Worm (Caenorhabditis elegans) whole organism, early embryonic: ENCODE measurements around the gene C07B5.4.

Source experiments
- B0310.2 ChIP-seq: sonication (generic microtip); optimal IDR thresholded peaks from 2 replicates; lab custom pipeline; 2016; ENCODE audit warnings: mild to moderate bottlenecking, missing genetic modification characterization, missing compliant biosample characterization
- F13C5.2 ChIP-seq: sonication (generic microtip); optimal IDR thresholded peaks from 2 replicates; lab custom pipeline; 2017; ENCODE audit warnings: mild to moderate bottlenecking, missing genetic modification characterization, inconsistent platforms, missing compliant biosample characterization
- aly-1 ChIP-seq: sonication (generic microtip); optimal IDR thresholded peaks from 2 replicates; lab custom pipeline; 2016; ENCODE audit warnings: missing genetic modification characterization, missing compliant biosample characterization
- ama-1 ChIP-seq: fragments of 150-350 bp; optimal IDR thresholded peaks from 2 replicates; lab custom pipeline; 2014
- ceh-13 ChIP-seq: fragments of 200-800 bp; sonication (Bioruptor generic); optimal IDR thresholded peaks from 2 replicates; lab custom pipeline; 2018; ENCODE audit warnings: mild to moderate bottlenecking, missing genetic modification characterization, missing compliant biosample characterization
- ceh-36 ChIP-seq: sonication (generic microtip); optimal IDR thresholded peaks from 2 replicates; lab custom pipeline; 2016; ENCODE audit warnings: missing genetic modification characterization, inconsistent platforms, missing compliant biosample characterization
- ets-7 ChIP-seq: sonication (generic microtip); optimal IDR thresholded peaks from 2 replicates; lab custom pipeline; 2016; ENCODE audit warnings: missing genotype, missing genetic modification characterization, missing compliant biosample characterization
- flt-1 ChIP-seq: fragments of 200-800 bp; sonication (Bioruptor generic); IDR thresholded peaks from 2 replicates; pipeline ENCODE4 v1.3.6; 2022; ENCODE audit warnings: missing genetic modification characterization, missing compliant biosample characterization
- hmbx-1 ChIP-seq: sonication (generic microtip); optimal IDR thresholded peaks from 2 replicates; lab custom pipeline; 2016; ENCODE audit warnings: mild to moderate bottlenecking, missing genetic modification characterization, missing compliant biosample characterization
- hmg-4 ChIP-seq: fragments of 200-800 bp; sonication (Bioruptor generic); optimal IDR thresholded peaks from 2 replicates; lab custom pipeline; 2018; ENCODE audit warnings: mild to moderate bottlenecking, missing genetic modification characterization, missing compliant biosample characterization
- hnd-1 ChIP-seq: sonication (generic microtip); optimal IDR thresholded peaks from 2 replicates; lab custom pipeline; 2016; ENCODE audit warnings: missing genetic modification characterization, missing compliant biosample characterization
- pes-1 ChIP-seq: fragments of 200-800 bp; sonication (Bioruptor generic); IDR thresholded peaks from 2 replicates; pipeline ENCODE4 v1.3.6; 2022; ENCODE audit warnings: missing genetic modification reagents, missing genetic modification characterization, missing compliant biosample characterization
- scrt-1 ChIP-seq: fragments of 200-800 bp; sonication (Bioruptor generic); IDR thresholded peaks from 2 replicates; pipeline ENCODE4 v1.3.6; 2022; ENCODE audit warnings: missing genetic modification characterization, missing compliant biosample characterization
- sea-1 ChIP-seq: fragments of 200-800 bp; sonication (Bioruptor generic); conservative IDR thresholded peaks from 2 replicates; pipeline ENCODE4 v1.3.6; 2022; ENCODE audit warnings: missing genetic modification characterization, missing compliant biosample characterization
- tbx-11 ChIP-seq: fragments of 200-800 bp; sonication (Bioruptor generic); IDR thresholded peaks from 2 replicates; pipeline ENCODE4 v1.3.6; 2022; ENCODE audit warnings: missing genetic modification characterization, missing compliant biosample characterization
- tbx-37 ChIP-seq: fragments of 200-800 bp; sonication (Bioruptor generic); conservative IDR thresholded peaks from 2 replicates; pipeline ENCODE4 v1.3.6; 2022; ENCODE audit warnings: missing genetic modification reagents, missing genetic modification characterization, missing compliant biosample characterization
- tra-4 ChIP-seq: sonication (generic microtip); optimal IDR thresholded peaks from 2 replicates; lab custom pipeline; 2017; ENCODE audit warnings: missing genetic modification characterization, missing compliant biosample characterization

C07B5.4 gene

DNA sequence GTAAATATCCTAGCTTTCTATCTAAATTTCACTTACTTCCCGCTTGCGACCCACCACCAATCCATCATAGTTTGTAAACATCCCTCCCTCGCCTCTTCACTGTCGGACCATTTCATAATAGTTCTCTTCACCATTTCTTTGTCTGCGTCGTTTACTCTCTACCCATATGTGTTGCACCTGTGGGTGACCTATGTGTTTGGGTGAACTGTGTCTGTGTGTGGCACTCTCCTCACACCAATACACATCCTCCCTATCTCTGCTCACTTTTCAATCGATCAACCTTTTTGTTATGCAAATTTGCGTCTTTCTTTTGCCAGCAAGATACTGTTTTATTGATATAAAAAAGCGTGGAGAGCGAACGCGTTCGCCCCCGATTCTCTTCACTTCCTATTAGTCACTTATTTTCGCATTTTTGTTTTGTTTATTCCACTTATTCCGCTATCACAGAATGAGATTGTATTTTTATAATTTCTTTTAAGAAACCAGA, 24.5 kb upstream of the C07B5.4 start:
- TF ChIP-seq hmbx-1 (tag; lab: Kevin White, UChicago) (no peak), hmg-4 (GFP tag; lab: Kevin White, UChicago) (peak; percentile 4), scrt-1 (GFP tag; lab: Robert Waterston, UW) (peak; percentile 44; the same call in 1 of the 2 replicates)

ce11 chrX:9506341-9506740, 23.1 kb upstream of the C07B5.4 start:
- TF ChIP-seq ceh-36 (no peak), ama-1 (lab: Kevin White, UChicago) (no peak), hnd-1 (tag; lab: Kevin White, UChicago) (no peak), F13C5.2 (tag; lab: Kevin White, UChicago) (no peak), sea-1 (GFP tag; lab: Robert Waterston, UW) (no peak), tbx-11 (no peak), hmbx-1 (tag; lab: Kevin White, UChicago) (no peak), tbx-37 (GFP tag; lab: Robert Waterston, UW) (no peak)

ce11 chrX:9508426-9509010, 20.9 kb upstream of the C07B5.4 start:
- TF ChIP-seq flt-1 (GFP tag; lab: Robert Waterston, UW) (no peak), aly-1 (tag; lab: Kevin White, UChicago) (no peak), pes-1 (GFP tag; lab: Robert Waterston, UW) (no peak), tbx-37 (GFP tag; lab: Robert Waterston, UW) (no peak), tra-4 (tag; lab: Kevin White, UChicago) (no peak), ceh-36 (no peak), ceh-13 (GFP tag; lab: Kevin White, UChicago) (no peak), hmg-4 (GFP tag; lab: Kevin White, UChicago) (no peak), B0310.2 (tag; lab: Kevin White, UChicago) (no peak), hnd-1 (tag; lab: Kevin White, UChicago) (no peak), sea-1 (GFP tag; lab: Robert Waterston, UW) (no peak), tbx-11 (no peak), F13C5.2 (tag; lab: Kevin White, UChicago) (no peak)

DNA sequence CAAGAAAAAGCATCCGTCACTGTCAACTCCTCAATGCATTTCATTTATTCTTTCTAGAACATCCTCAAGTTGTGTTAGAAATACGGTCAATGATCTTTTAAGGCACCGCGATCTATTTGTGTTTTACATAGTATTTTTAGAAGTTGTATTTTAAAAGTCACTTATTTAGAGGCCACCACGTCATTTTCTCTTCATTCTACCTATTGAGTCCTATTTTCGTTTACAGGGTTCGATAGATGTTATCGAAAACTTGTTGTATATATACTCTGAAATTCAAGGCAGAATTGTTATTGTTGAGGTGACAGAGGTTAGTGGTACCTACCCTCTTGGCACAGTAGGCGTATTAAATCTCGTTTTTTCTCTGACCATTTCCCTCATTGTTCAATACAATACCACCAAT, 19.9 kb upstream of the C07B5.4 start:
- TF ChIP-seq aly-1 (tag; lab: Kevin White, UChicago) (no peak), tbx-11 (no peak), F13C5.2 (tag; lab: Kevin White, UChicago) (no peak), pes-1 (GFP tag; lab: Robert Waterston, UW) (no peak), hmg-4 (GFP tag; lab: Kevin White, UChicago) (no peak), sea-1 (GFP tag; lab: Robert Waterston, UW) (no peak), ets-7 (no peak), B0310.2 (tag; lab: Kevin White, UChicago) (no peak), flt-1 (GFP tag; lab: Robert Waterston, UW) (no peak), hnd-1 (tag; lab: Kevin White, UChicago) (no peak), tra-4 (tag; lab: Kevin White, UChicago) (no peak), hmbx-1 (tag; lab: Kevin White, UChicago) (no peak)

DNA sequence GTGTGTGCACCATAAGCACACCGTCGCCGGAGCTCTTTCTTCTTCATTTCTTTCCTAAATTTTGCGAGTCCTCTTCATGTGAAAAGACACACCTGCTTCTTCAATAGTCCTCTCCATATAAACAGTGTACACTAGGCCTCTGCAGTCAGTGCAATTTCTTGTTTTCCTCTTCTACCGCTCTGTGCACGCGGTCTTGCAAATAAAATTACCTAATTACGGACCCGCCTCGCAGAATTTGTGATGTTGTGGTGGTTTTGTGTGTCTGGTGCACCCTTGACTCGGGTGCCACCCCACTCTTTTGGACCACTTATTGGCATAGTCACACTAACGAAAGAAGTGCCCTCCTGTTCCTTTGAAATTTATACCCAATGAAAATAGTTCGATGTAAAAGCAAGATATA, 19.5 kb upstream of the C07B5.4 start:
- TF ChIP-seq ceh-13 (GFP tag; lab: Kevin White, UChicago) (no peak), B0310.2 (tag; lab: Kevin White, UChicago) (no peak), pes-1 (GFP tag; lab: Robert Waterston, UW) (no peak), aly-1 (tag; lab: Kevin White, UChicago) (no peak), tbx-37 (GFP tag; lab: Robert Waterston, UW) (no peak), tra-4 (tag; lab: Kevin White, UChicago) (no peak)

DNA sequence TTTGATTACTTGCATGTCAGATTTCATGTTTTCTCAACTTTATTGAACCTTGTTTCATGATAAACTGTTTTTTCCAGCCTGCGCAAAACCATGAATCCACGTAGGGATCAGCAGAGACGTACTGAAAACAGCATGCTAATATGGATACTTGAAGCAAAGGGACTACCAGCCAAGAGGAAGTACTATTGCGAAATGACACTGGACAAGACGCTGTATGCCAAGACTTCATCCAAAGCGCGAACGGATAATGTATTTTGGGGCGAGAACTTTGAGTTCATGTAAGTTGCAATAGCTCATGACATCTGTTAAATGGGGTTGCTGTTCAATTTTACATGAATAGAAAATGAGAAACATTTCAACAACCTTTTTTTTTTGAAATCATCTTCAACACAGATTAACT, 19.0 kb upstream of the C07B5.4 start:
- no peak for TF ChIP-seq flt-1 (GFP tag; lab: Robert Waterston, UW)
- no peak for TF ChIP-seq B0310.2 (tag; lab: Kevin White, UChicago)
- no peak for TF ChIP-seq aly-1 (tag; lab: Kevin White, UChicago)
- TF ChIP-seq hmbx-1 (tag; lab: Kevin White, UChicago): no peak
- TF ChIP-seq hnd-1 (tag; lab: Kevin White, UChicago): no peak
- TF ChIP-seq ceh-13 (GFP tag; lab: Kevin White, UChicago): no peak
- no peak for TF ChIP-seq ets-7
- TF ChIP-seq hmg-4 (GFP tag; lab: Kevin White, UChicago): no peak
- no peak for TF ChIP-seq sea-1 (GFP tag; lab: Robert Waterston, UW)

DNA sequence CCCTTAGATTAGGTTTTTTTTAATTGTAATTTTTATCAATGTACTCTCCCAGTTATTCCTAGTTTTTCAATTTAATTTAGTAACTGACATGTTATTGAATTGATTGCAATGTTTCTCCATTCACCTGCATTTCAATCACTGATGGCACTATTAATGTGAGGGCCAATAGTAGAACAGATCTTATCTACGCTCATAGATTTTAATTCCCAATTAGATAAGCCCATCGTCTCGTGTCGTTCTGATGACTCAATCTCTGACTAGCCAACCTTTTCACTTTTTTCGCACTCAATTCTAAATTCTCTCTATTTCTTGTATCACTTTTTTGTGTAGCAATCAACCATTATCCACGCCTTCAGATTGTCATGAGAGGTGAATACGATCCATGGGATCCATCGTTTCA, 17.0 kb upstream of the C07B5.4 start:
- TF ChIP-seq F13C5.2 (tag; lab: Kevin White, UChicago) (no peak), ama-1 (lab: Kevin White, UChicago) (no peak), pes-1 (GFP tag; lab: Robert Waterston, UW) (no peak), flt-1 (GFP tag; lab: Robert Waterston, UW) (no peak), aly-1 (tag; lab: Kevin White, UChicago) (no peak), ceh-13 (GFP tag; lab: Kevin White, UChicago) (no peak), scrt-1 (GFP tag; lab: Robert Waterston, UW) (no peak)

DNA sequence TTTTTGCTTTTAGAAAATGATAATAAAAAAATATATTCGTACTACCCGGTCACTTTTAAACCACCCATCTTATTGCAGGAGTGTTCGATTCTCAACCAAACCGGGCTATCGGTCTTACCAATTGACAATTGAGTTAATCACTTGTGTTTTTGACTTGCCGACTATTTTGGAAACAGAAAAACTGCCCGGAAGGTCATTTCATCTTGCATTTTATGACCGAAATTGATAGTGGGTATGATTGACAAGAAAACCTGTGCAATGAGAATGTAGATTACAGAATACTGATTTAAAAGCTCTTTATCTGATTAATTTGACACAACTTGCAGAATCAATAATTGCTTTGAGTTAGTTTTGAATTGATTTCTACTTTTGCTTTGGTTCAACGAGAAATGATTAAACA, 12.4 kb upstream of the C07B5.4 start, which contains the start of gene C07B5.2:
Gene C07B5.2, minus strand, starts transcription at position 101 of the 400 bp plus-strand sequence.
- TF ChIP-seq sea-1 (GFP tag; lab: Robert Waterston, UW): no peak
- no peak for TF ChIP-seq ets-7
- no peak for TF ChIP-seq tbx-37 (GFP tag; lab: Robert Waterston, UW)
- no peak for TF ChIP-seq ceh-36
- no peak for TF ChIP-seq hmbx-1 (tag; lab: Kevin White, UChicago)
- TF ChIP-seq aly-1 (tag; lab: Kevin White, UChicago): no peak
- TF ChIP-seq B0310.2 (tag; lab: Kevin White, UChicago): no peak
- no peak for TF ChIP-seq hnd-1 (tag; lab: Kevin White, UChicago)
- no peak for TF ChIP-seq ama-1 (lab: Kevin White, UChicago)
- no peak for TF ChIP-seq tra-4 (tag; lab: Kevin White, UChicago)
- no peak for TF ChIP-seq pes-1 (GFP tag; lab: Robert Waterston, UW)
- TF ChIP-seq flt-1 (GFP tag; lab: Robert Waterston, UW): no peak
- no peak for TF ChIP-seq scrt-1 (GFP tag; lab: Robert Waterston, UW)
- no peak for TF ChIP-seq ceh-13 (GFP tag; lab: Kevin White, UChicago)
- TF ChIP-seq F13C5.2 (tag; lab: Kevin White, UChicago): no peak
- no peak for TF ChIP-seq hmg-4 (GFP tag; lab: Kevin White, UChicago)
- no peak for TF ChIP-seq tbx-11
